Fruit fly (Drosophila melanogaster) whole organism, embryonic: ENCODE results near the gene Aatf.
A peak's percentile ranks its signal among the peaks of the same experiment; 100 is the strongest.

Source experiments
- Aef1 ChIP-seq: fragments of 200-800 bp; sonication (Bioruptor generic); IDR thresholded peaks from 3 replicates; pipeline ENCODE4 v1.3.6; 2022; ENCODE audit warnings: missing biosample characterization, missing genetic modification characterization
- CG1024 ChIP-seq: fragments of 200-800 bp; sonication (Bioruptor generic); IDR thresholded peaks from 2 replicates; pipeline ENCODE4 v1.3.6; 2022; ENCODE audit warnings: missing biosample characterization, missing genetic modification characterization
- CG11504 ChIP-seq: fragments of 200-800 bp; sonication (Bioruptor generic); optimal IDR thresholded peaks from 3 replicates; lab custom pipeline; 2019; ENCODE audit warnings: missing biosample characterization, mild to moderate bottlenecking, missing genetic modification characterization, moderate library complexity
- CG1233 ChIP-seq: fragments of 200-800 bp; sonication (Bioruptor generic); optimal IDR thresholded peaks from 4 replicates; lab custom pipeline; 2018; ENCODE audit warnings: missing biosample characterization, mild to moderate bottlenecking, missing genetic modification characterization
- CG12942 ChIP-seq: fragments of 200-800 bp; sonication (Bioruptor generic); optimal IDR thresholded peaks from 3 replicates; lab custom pipeline; 2016; ENCODE audit warnings: missing biosample characterization, missing genetic modification characterization
- CG14965 ChIP-seq: fragments of 200-800 bp; sonication (Bioruptor generic); optimal IDR thresholded peaks from 2 replicates; lab custom pipeline; 2016; ENCODE audit warnings: missing biosample characterization, missing genetic modification characterization, borderline replicate concordance
- CG16813 ChIP-seq: fragments of 200-800 bp; sonication (Bioruptor generic); IDR thresholded peaks from 3 replicates; pipeline ENCODE4 v1.3.6; 2022; ENCODE audit warnings: missing biosample characterization, missing genetic modification characterization; ENCODE audit not compliant: partially characterized antibody
- CG17186 ChIP-seq: fragments of 200-800 bp; sonication (Bioruptor generic); optimal IDR thresholded peaks from 3 replicates; lab custom pipeline; 2017; ENCODE audit warnings: missing biosample characterization, missing genetic modification reagents, missing genetic modification characterization
- CG17361 ChIP-seq: fragments of 200-800 bp; sonication (Bioruptor generic); IDR thresholded peaks from 3 replicates; pipeline ENCODE4 v1.3.6; 2022; ENCODE audit warnings: missing biosample characterization, missing genetic modification characterization
- CG17385 ChIP-seq: fragments of 200-800 bp; sonication (Bioruptor generic); optimal IDR thresholded peaks from 3 replicates; lab custom pipeline; 2018; ENCODE audit warnings: missing biosample characterization, mild to moderate bottlenecking, missing genetic modification characterization
- CG1832 ChIP-seq: fragments of 200-800 bp; sonication (Bioruptor generic); optimal IDR thresholded peaks from 2 replicates; lab custom pipeline; 2017; ENCODE audit warnings: missing biosample characterization, mild to moderate bottlenecking, missing genetic modification characterization, inconsistent platforms
- CG2875 ChIP-seq: fragments of 200-800 bp; sonication (Bioruptor generic); optimal IDR thresholded peaks from 2 replicates; lab custom pipeline; 2017; ENCODE audit warnings: missing biosample characterization, mild to moderate bottlenecking, missing genetic modification characterization, missing genetic modification reagents
- CG3407 ChIP-seq: fragments of 200-800 bp; sonication (Bioruptor generic); optimal IDR thresholded peaks from 2 replicates; lab custom pipeline; 2018; ENCODE audit warnings: missing biosample characterization, mild to moderate bottlenecking, missing genetic modification characterization
- CG34422 ChIP-seq: fragments of 200-800 bp; sonication (Bioruptor generic); IDR thresholded peaks from 3 replicates; pipeline ENCODE4 v1.3.6; 2022; ENCODE audit warnings: missing biosample characterization, missing genetic modification characterization
- CG5180 ChIP-seq: fragments of 200-800 bp; sonication (Bioruptor generic); optimal IDR thresholded peaks from 3 replicates; lab custom pipeline; 2017; ENCODE audit warnings: missing biosample characterization, missing genetic modification characterization, mild to moderate bottlenecking, moderate library complexity, missing genetic modification reagents
- CG6272 ChIP-seq: fragments of 200-800 bp; sonication (Bioruptor generic); IDR thresholded peaks from 2 replicates; pipeline ENCODE4 v1.3.6; 2022; ENCODE audit warnings: missing biosample characterization, missing genetic modification characterization
- CG7556 ChIP-seq: fragments of 200-800 bp; sonication (Bioruptor generic); optimal IDR thresholded peaks from 2 replicates; lab custom pipeline; 2017; ENCODE audit warnings: missing biosample characterization, mild to moderate bottlenecking, missing genetic modification characterization
- CG7786 ChIP-seq: fragments of 200-800 bp; sonication (Bioruptor generic); optimal IDR thresholded peaks from 2 replicates; lab custom pipeline; 2016; ENCODE audit warnings: missing biosample characterization, missing genetic modification characterization
- CG9817 ChIP-seq: fragments of 200-800 bp; sonication (Bioruptor generic); optimal IDR thresholded peaks from 2 replicates; lab custom pipeline; 2018; ENCODE audit warnings: missing biosample characterization, mild to moderate bottlenecking, missing genetic modification characterization, moderate library complexity
- CG9876 ChIP-seq: fragments of 200-800 bp; sonication (Bioruptor generic); optimal IDR thresholded peaks from 2 replicates; lab custom pipeline; 2016; ENCODE audit warnings: missing biosample characterization, missing genetic modification characterization
- D ChIP-seq, 2 experiments: fragments of 200-800 bp in 1 of 2; fragments of >200 bp in 1 of 2; sonication (Bioruptor generic) in 1 of 2; optimal IDR thresholded peaks; 2 replicates in 1 of 2; 3 replicates in 1 of 2; lab custom pipeline; 2017; ENCODE audit warnings: mild to moderate bottlenecking in 1 of 2, missing biosample characterization in 1 of 2, missing genetic modification characterization in 1 of 2, missing genetic modification reagents in 1 of 2
- D19B ChIP-seq: fragments of 200-800 bp; sonication (Bioruptor generic); optimal IDR thresholded peaks from 2 replicates; lab custom pipeline; 2017; ENCODE audit warnings: missing biosample characterization, mild to moderate bottlenecking, missing genetic modification characterization
- Dip3 ChIP-seq: fragments of 200-800 bp; sonication (Bioruptor generic); optimal IDR thresholded peaks from 3 replicates; lab custom pipeline; 2016; ENCODE audit warnings: missing biosample characterization, missing genetic modification characterization
- E2f2 ChIP-seq: fragments of 200-800 bp; sonication (Bioruptor generic); IDR thresholded peaks from 2 replicates; pipeline ENCODE4 v1.3.6; 2022; ENCODE audit warnings: missing biosample characterization, missing genetic modification characterization
- HmgZ ChIP-seq: fragments of 200-800 bp; sonication (Bioruptor generic); optimal IDR thresholded peaks from 2 replicates; lab custom pipeline; 2018; ENCODE audit warnings: missing biosample characterization, mild to moderate bottlenecking, missing genetic modification characterization
- Hr51 ChIP-seq, 2 experiments: fragments of 200-800 bp; sonication (Bioruptor generic); optimal IDR thresholded peaks; 2 replicates in 1 of 2; 3 replicates in 1 of 2; lab custom pipeline; 2016 to 2018; ENCODE audit warnings: missing biosample characterization in 2 of 2, missing genetic modification characterization in 2 of 2, mild to moderate bottlenecking in 1 of 2, moderate library complexity in 1 of 2
- Lhr ChIP-seq: fragments of 200-800 bp; sonication (Bioruptor generic); optimal IDR thresholded peaks from 3 replicates; lab custom pipeline; 2017; ENCODE audit warnings: mild to moderate bottlenecking, missing biosample characterization, missing genetic modification reagents, missing genetic modification characterization
- MESR4 ChIP-seq: fragments of 200-800 bp; sonication (Bioruptor generic); optimal IDR thresholded peaks from 2 replicates; lab custom pipeline; 2018; ENCODE audit warnings: missing biosample characterization, mild to moderate bottlenecking, missing genetic modification characterization, moderate library complexity
- NFAT ChIP-seq: fragments of 200-800 bp; sonication (Bioruptor generic); IDR thresholded peaks from 2 replicates; pipeline ENCODE4 v1.3.6; 2022; ENCODE audit warnings: missing biosample characterization, missing genetic modification characterization
- Nf-YA ChIP-seq: fragments of 200-800 bp; sonication (Bioruptor generic); IDR thresholded peaks from 2 replicates; pipeline ENCODE4 v1.3.6; 2022; ENCODE audit warnings: missing biosample characterization, missing genetic modification characterization
- Nf-YC ChIP-seq: fragments of 200-800 bp; optimal IDR thresholded peaks from 3 replicates; lab custom pipeline; 2019; ENCODE audit warnings: missing biosample characterization, mild to moderate bottlenecking, missing genetic modification characterization, moderate library complexity
- Optix ChIP-seq: fragments of 200-800 bp; sonication (Bioruptor generic); IDR thresholded peaks from 3 replicates; pipeline ENCODE4 v1.3.6; 2022; ENCODE audit warnings: missing biosample characterization, missing genetic modification characterization
- Spps ChIP-seq: fragments of 200-800 bp; sonication (Bioruptor generic); optimal IDR thresholded peaks from 2 replicates; lab custom pipeline; 2018; ENCODE audit warnings: missing biosample characterization, mild to moderate bottlenecking, missing genetic modification characterization
- Taf1 ChIP-seq: fragments of 200-800 bp; sonication (Bioruptor generic); IDR thresholded peaks from 2 replicates; pipeline ENCODE4 v1.3.6; 2022; ENCODE audit warnings: missing biosample characterization, missing genetic modification characterization
- al ChIP-seq: fragments of 200-800 bp; sonication (Bioruptor generic); IDR thresholded peaks from 2 replicates; pipeline ENCODE4 v1.3.6; 2022; ENCODE audit warnings: missing biosample characterization, missing genetic modification characterization
- br ChIP-seq: fragments of >200 bp; optimal IDR thresholded peaks from 2 replicates; lab custom pipeline; 2017
- btn ChIP-seq: fragments of 200-800 bp; sonication (Bioruptor generic); optimal IDR thresholded peaks from 2 replicates; lab custom pipeline; 2016; ENCODE audit warnings: missing biosample characterization, missing genetic modification characterization
- corto ChIP-seq: fragments of 200-800 bp; sonication (Bioruptor generic); optimal IDR thresholded peaks from 2 replicates; lab custom pipeline; 2016; ENCODE audit warnings: missing biosample characterization, mild to moderate bottlenecking, missing genetic modification characterization, moderate library complexity
- crp ChIP-seq, 2 experiments: fragments of 200-800 bp; sonication (Bioruptor generic); optimal IDR thresholded peaks; 2 replicates in 1 of 2; 3 replicates in 1 of 2; lab custom pipeline; 2017; ENCODE audit warnings: missing biosample characterization in 2 of 2, missing genetic modification characterization in 2 of 2, mild to moderate bottlenecking in 1 of 2, moderate library complexity in 1 of 2
- dan ChIP-seq: fragments of 200-800 bp; sonication (Bioruptor generic); IDR thresholded peaks from 2 replicates; pipeline ENCODE4 v1.3.6; 2022; ENCODE audit warnings: missing biosample characterization, missing genetic modification characterization
- disco-r ChIP-seq: fragments of 200-800 bp; sonication (Bioruptor generic); optimal IDR thresholded peaks from 2 replicates; lab custom pipeline; 2016; ENCODE audit warnings: missing biosample characterization, missing genetic modification characterization
- gce ChIP-seq: fragments of 200-800 bp; sonication (Bioruptor generic); IDR thresholded peaks from 3 replicates; pipeline ENCODE4 v1.3.6; 2022; ENCODE audit warnings: missing biosample characterization, missing genetic modification characterization
- gem ChIP-seq: fragments of 200-800 bp; sonication (Bioruptor generic); optimal IDR thresholded peaks from 2 replicates; lab custom pipeline; 2019; ENCODE audit warnings: missing biosample characterization, mild to moderate bottlenecking, missing genetic modification characterization, moderate library complexity
- grn ChIP-seq: fragments of 200-800 bp; sonication (Bioruptor generic); optimal IDR thresholded peaks from 3 replicates; lab custom pipeline; 2017; ENCODE audit warnings: missing biosample characterization, missing genetic modification characterization
- gro ChIP-seq: fragments of 200-800 bp; sonication (Bioruptor generic); optimal IDR thresholded peaks from 2 replicates; lab custom pipeline; 2016; ENCODE audit warnings: missing biosample characterization, missing genetic modification characterization
- lola ChIP-seq, 3 experiments: fragments of >200 bp in 2 of 3; fragments of 200-800 bp in 1 of 3; sonication (Bioruptor generic) in 1 of 3; optimal IDR thresholded peaks; 2 replicates each; lab custom pipeline; 2017 to 2019; ENCODE audit warnings: missing biosample characterization in 3 of 3, missing genetic modification characterization in 3 of 3, mild to moderate bottlenecking in 1 of 3, moderate library complexity in 1 of 3
- odd ChIP-seq: fragments of 200-800 bp; sonication (Bioruptor generic); optimal IDR thresholded peaks from 2 replicates; lab custom pipeline; 2017; ENCODE audit warnings: missing biosample characterization, mild to moderate bottlenecking, missing genetic modification characterization
- pan ChIP-seq, 4 experiments: fragments of >200 bp in 3 of 4; fragments of 200-800 bp in 1 of 4; sonication (Bioruptor generic) in 1 of 4; optimal IDR thresholded peaks in 3 of 4; IDR thresholded peaks in 1 of 4; 2 replicates each; pipeline versions ENCODE4 v1.3.6 to Lab custom; 2017 to 2022; ENCODE audit warnings: missing biosample characterization in 2 of 4, missing genetic modification characterization in 2 of 4, mixed read lengths in 1 of 4
- row ChIP-seq: fragments of 200-800 bp; sonication (Bioruptor generic); IDR thresholded peaks from 3 replicates; pipeline ENCODE4 v1.3.6; 2022; ENCODE audit warnings: missing biosample characterization, missing genetic modification characterization
- sqz ChIP-seq: fragments of 200-800 bp; sonication (Bioruptor generic); optimal IDR thresholded peaks from 3 replicates; lab custom pipeline; 2018; ENCODE audit warnings: missing biosample characterization, mild to moderate bottlenecking, missing genetic modification characterization

The Aatf gene

DNA sequence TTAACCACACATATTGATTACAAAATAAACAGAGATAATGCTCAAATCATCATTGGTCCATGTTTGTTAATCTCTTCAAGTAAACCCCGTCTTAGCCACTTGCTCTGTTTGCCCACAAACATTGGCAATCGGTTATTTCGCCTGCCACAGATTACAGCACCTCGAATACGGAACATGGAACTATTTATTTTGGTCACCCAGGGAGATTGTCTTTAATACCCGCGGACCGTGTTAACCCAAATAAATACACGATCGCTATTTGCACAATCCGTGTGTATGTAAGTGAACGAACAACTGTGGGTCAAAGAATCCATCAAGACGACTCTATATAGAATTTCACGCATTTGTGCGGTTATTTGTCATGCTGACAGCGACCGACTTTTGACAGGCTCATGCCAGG is 16.7 kb upstream of the Aatf start (continued):
- TF ChIP-seq row: no peak
- no peak for TF ChIP-seq MESR4
- TF ChIP-seq CG1024 (GFP tag; lab: Robert Waterston, UW): no peak
- no peak for TF ChIP-seq Spps (tag; lab: Kevin White, UChicago)
- peak; percentile 55 for TF ChIP-seq gem (tag; lab: Kevin White, UChicago)
- no peak for TF ChIP-seq HmgZ (tag; lab: Kevin White, UChicago)
- no peak for TF ChIP-seq gro (GFP tag; lab: Kevin White, UChicago)
- peak; percentile 60 for TF ChIP-seq CG1233 (GFP tag; lab: Kevin White, UChicago)
- peak; percentile 7 for TF ChIP-seq CG5180 (GFP tag; lab: Kevin White, UChicago)
- TF ChIP-seq CG17361 (GFP tag; lab: Robert Waterston, UW): no peak
- TF ChIP-seq crp (GFP tag; optimal IDR thresholded peaks at IDR 0.05; lab: Kevin White, UChicago): no peak
- TF ChIP-seq D19B: no peak
- no peak for TF ChIP-seq CG1832 (GFP tag; lab: Kevin White, UChicago)
- TF ChIP-seq CG16813 (GFP tag; lab: Robert Waterston, UW): no peak
- peak; percentile 14 for TF ChIP-seq grn
- no peak for TF ChIP-seq D (optimal IDR thresholded peaks at IDR 0.05; lab: Kevin White, UChicago)
- no peak for TF ChIP-seq D (GFP tag; optimal IDR thresholded peaks at IDR 0.05; lab: Kevin White, UChicago)
- TF ChIP-seq Taf1 (GFP tag; lab: Robert Waterston, UW): no peak
- no peak for TF ChIP-seq E2f2 (GFP tag; lab: Robert Waterston, UW)
- peak; percentile 46 for TF ChIP-seq odd (GFP tag; lab: Kevin White, UChicago)
- peak; percentile 12 for TF ChIP-seq CG12942 (GFP tag; lab: Kevin White, UChicago)
- no peak for TF ChIP-seq CG7786 (GFP tag; lab: Kevin White, UChicago)
- TF ChIP-seq Lhr: peak; percentile 25
- no peak for TF ChIP-seq sqz (GFP tag; lab: Kevin White, UChicago)
- peak; percentile 53 for TF ChIP-seq CG2875 (GFP tag; lab: Kevin White, UChicago)
- TF ChIP-seq pan (optimal IDR thresholded peaks at IDR 0.05; lab: Kevin White, UChicago): no peak
- no peak for TF ChIP-seq pan (GFP tag; optimal IDR thresholded peaks at IDR 0.05 in 1 of 2, IDR thresholded peaks at IDR 0.05 in 1 of 2)
- TF ChIP-seq disco-r (GFP tag; lab: Kevin White, UChicago): no peak
- TF ChIP-seq CG34422 (GFP tag; lab: Robert Waterston, UW): no peak
- no peak for TF ChIP-seq dan
- TF ChIP-seq br (lab: Kevin White, UChicago): no peak
- peak; percentile 38 for TF ChIP-seq CG14965 (GFP tag; lab: Kevin White, UChicago)
- TF ChIP-seq CG9817 (tag; lab: Kevin White, UChicago): no peak
- TF ChIP-seq CG7556 (GFP tag; lab: Kevin White, UChicago): peak; percentile 20
- TF ChIP-seq CG17385 (GFP tag; lab: Kevin White, UChicago): no peak
- no peak for TF ChIP-seq Optix (GFP tag; lab: Robert Waterston, UW)
- TF ChIP-seq Dip3 (GFP tag; lab: Kevin White, UChicago): no peak
- TF ChIP-seq al (GFP tag; lab: Robert Waterston, UW): no peak
- peak in 1 of 2 experiments; percentile 15 for TF ChIP-seq Hr51 (GFP tag; optimal IDR thresholded peaks at IDR 0.05; lab: Kevin White, UChicago)
- TF ChIP-seq gce (GFP tag; lab: Robert Waterston, UW): no peak
- peak; percentile 20 for TF ChIP-seq CG9876
- TF ChIP-seq CG3407 (GFP tag; lab: Kevin White, UChicago): peak; percentile 26
- no peak for TF ChIP-seq CG17186
- TF ChIP-seq Aef1 (GFP tag; lab: Robert Waterston, UW): no peak
- peak in 1 of 3 experiments; percentile 70 for TF ChIP-seq lola (GFP tag; optimal IDR thresholded peaks at IDR 0.05; lab: Kevin White, UChicago)
- TF ChIP-seq btn (GFP tag; lab: Kevin White, UChicago): peak; percentile 21
- TF ChIP-seq corto (GFP tag; lab: Kevin White, UChicago): no peak
- no peak for TF ChIP-seq NFAT (GFP tag; lab: Robert Waterston, UW)
- TF ChIP-seq CG6272 (GFP tag; lab: Robert Waterston, UW): no peak
- no peak for TF ChIP-seq Nf-YC (tag; lab: Kevin White, UChicago)
- no peak for TF ChIP-seq Nf-YA (GFP tag; lab: Robert Waterston, UW)
- TF ChIP-seq CG11504 (tag; lab: Kevin White, UChicago): no peak
